Worm (Caenorhabditis elegans): Measurements from ENCODE around the gene mom-1.

Gene mom-1

DNA sequence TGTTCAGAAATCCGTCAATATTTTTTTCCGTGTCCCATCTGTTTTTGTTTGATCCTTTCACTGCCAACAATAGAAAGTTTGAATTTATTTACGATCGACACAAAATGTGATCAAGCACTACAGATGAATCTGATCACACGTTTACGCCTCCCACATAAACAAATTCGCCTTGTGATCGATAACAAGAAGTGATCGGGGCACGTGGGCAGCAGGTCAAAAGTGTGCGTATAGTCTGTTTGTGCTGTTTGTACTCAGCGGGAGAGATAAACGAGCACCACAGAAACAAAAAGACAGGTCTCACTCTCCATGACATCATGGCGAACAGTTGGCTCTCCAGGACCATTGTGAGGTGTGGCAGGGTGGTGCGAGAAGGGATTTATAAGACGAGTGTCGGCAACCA is 37.4 kb upstream of the mom-1 start (continued):
- TF ChIP-seq snpc-4 (tag; optimal IDR thresholded peaks at IDR 0.05): peak; percentile 2

DNA sequence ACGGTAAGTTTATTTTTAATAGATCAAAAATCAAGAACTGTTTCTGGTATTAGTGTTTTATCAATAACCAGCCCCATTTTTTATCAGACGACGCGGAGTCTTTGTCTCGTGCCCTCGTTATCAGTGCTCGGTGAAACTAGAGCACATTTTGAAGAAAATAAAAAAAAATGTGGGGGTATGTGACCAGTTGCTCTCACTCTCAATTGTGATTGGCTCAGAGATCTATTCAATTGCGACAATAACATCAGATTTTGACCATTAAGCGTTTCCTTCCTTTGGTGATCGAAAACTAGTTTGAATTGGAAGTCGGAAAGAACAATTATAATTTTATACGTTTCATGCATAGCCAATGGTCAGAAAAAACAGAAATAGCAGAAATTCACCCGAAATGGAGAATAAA is 36.5 kb upstream of the mom-1 start:
- TF ChIP-seq sea-2 (GFP tag; optimal IDR thresholded peaks at IDR 0.05) (no peak), R02D3.7 (tag; optimal IDR thresholded peaks at IDR 0.05) (no peak), nhr-237 (tag; optimal IDR thresholded peaks at IDR 0.05) (no peak), ama-1 (optimal IDR thresholded peaks at IDR 0.05) (peak; percentile 51), nhr-76 (tag; optimal IDR thresholded peaks at IDR 0.05) (no peak), nhr-23 (tag; optimal IDR thresholded peaks at IDR 0.05) (no peak), ztf-4 (tag; optimal IDR thresholded peaks at IDR 0.05) (no peak), ztf-11 (tag; optimal IDR thresholded peaks at IDR 0.05) (no peak), ZK546.5 (tag; optimal IDR thresholded peaks at IDR 0.05) (no peak), pha-4 (tag; optimal IDR thresholded peaks at IDR 0.05) (peak; percentile 54), mml-1 (tag; optimal IDR thresholded peaks at IDR 0.05) (no peak), nhr-67 (tag; optimal IDR thresholded peaks at IDR 0.05) (no peak), lin-39 (tag; optimal IDR thresholded peaks at IDR 0.05) (no peak), tbx-2 (tag; optimal IDR thresholded peaks at IDR 0.05) (no peak), nfya-1 (tag; optimal IDR thresholded peaks at IDR 0.05; ENCODE audit: insufficient read depth) (peak; percentile 52), nhr-11 (tag; optimal IDR thresholded peaks at IDR 0.05) (no peak), nhr-25 (tag; optimal IDR thresholded peaks at IDR 0.05) (no peak), hmg-11 (tag; optimal IDR thresholded peaks at IDR 0.05) (no peak), elt-3 (tag; optimal IDR thresholded peaks at IDR 0.05) (no peak), elt-2 (tag; optimal IDR thresholded peaks at IDR 0.05) (peak; percentile 92), ceh-9 (tag; optimal IDR thresholded peaks at IDR 0.05) (no peak), egl-5 (tag; optimal IDR thresholded peaks at IDR 0.05) (no peak), egl-27 (tag; optimal IDR thresholded peaks at IDR 0.05) (no peak), fos-1 (tag; optimal IDR thresholded peaks at IDR 0.05) (no peak), mdl-1 (tag; optimal IDR thresholded peaks at IDR 0.05) (no peak), fkh-10 (GFP tag; optimal IDR thresholded peaks at IDR 0.05) (no peak), nhr-77 (tag; optimal IDR thresholded peaks at IDR 0.05) (no peak), jun-1 (tag; optimal IDR thresholded peaks at IDR 0.05) (peak; percentile 38), snpc-4 (tag; optimal IDR thresholded peaks at IDR 0.05) (no peak), zag-1 (tag; optimal IDR thresholded peaks at IDR 0.05) (no peak), pqm-1 (tag; optimal IDR thresholded peaks at IDR 0.05) (peak; percentile 89), eor-1 (tag; optimal IDR thresholded peaks at IDR 0.05) (no peak), ceh-82 (tag; optimal IDR thresholded peaks at IDR 0.05) (no peak), lsy-12 (tag; optimal IDR thresholded peaks at IDR 0.05) (no peak), skn-1 (tag; optimal IDR thresholded peaks at IDR 0.05) (no peak)

DNA sequence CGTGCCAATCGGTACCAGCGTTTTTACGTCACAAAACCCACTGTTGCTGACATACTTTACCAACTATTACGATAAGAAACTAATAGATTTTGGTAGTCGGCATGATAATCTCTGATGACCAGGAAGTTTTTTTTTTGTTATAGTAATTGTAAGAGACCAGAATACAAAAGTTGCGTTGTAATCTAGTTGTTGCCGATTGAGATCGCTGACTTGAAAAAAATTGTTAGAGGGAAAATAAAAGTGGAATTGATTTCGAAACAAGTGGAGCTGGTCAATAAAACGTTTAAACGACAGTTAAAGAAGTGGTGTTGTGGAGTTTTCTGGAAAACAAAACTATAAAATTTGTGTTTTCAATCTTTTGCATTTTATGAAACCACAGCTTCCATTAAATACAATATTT is 35.9 kb upstream of the mom-1 start:
- peak; percentile 2 for TF ChIP-seq ceh-28 (tag; optimal IDR thresholded peaks at IDR 0.05)
- no peak for TF ChIP-seq jun-1 (tag; optimal IDR thresholded peaks at IDR 0.05)
- TF ChIP-seq pqm-1 (tag; optimal IDR thresholded peaks at IDR 0.05): peak; percentile 31
- TF ChIP-seq nhr-23 (tag; optimal IDR thresholded peaks at IDR 0.05): peak; percentile 31
- TF ChIP-seq snpc-4 (tag; optimal IDR thresholded peaks at IDR 0.05): no peak
- TF ChIP-seq sea-2 (GFP tag; optimal IDR thresholded peaks at IDR 0.05): no peak
- no peak for TF ChIP-seq nhr-25 (tag; optimal IDR thresholded peaks at IDR 0.05)
- no peak for TF ChIP-seq lsy-12 (tag; optimal IDR thresholded peaks at IDR 0.05)
- no peak for TF ChIP-seq ceh-82 (tag; optimal IDR thresholded peaks at IDR 0.05)

DNA sequence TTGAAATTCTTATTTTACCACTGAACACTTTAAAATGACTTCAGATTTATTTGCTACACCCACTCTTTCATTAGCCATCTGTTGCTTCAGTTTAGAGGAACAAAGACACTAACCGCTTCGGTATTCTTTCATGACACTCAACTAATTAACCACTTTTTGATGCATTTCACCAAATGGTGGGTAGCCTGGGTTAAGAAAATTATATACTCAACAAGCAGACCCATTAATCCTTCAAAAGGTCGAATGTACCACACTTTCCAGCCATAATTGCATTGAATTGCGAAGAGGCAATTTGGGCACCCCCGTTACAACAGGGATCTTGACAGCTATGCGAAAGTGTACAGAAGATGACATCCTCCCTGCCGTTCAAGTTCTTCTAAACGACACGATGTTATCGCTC is 34.5 kb upstream of the mom-1 start:
- TF ChIP-seq ceh-16 (tag; optimal IDR thresholded peaks at IDR 0.05) (no peak), nhr-25 (tag; optimal IDR thresholded peaks at IDR 0.05) (peak; percentile 4), nhr-23 (tag; optimal IDR thresholded peaks at IDR 0.05) (peak; percentile 7)

DNA sequence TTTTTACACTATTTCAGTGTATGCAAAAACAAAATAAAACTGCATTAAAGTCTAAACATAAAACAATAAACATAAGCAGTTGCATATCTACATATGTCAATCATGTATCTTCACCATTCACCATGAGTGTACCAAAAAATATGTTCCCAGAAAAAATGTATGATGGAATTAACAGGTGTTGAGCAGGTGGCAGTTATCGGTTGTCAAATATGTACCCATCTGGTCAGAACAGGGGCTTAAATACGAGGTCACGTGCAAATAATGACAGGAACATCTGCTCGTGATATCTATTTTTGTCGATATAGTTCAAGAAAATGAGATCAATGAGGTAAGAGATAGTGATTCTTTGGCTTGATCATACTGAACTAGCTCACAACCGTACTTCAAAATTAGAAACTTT is 33.8 kb upstream of the mom-1 start:
- no peak for TF ChIP-seq snpc-4 (tag; optimal IDR thresholded peaks at IDR 0.05)
- no peak for TF ChIP-seq aly-2 (tag; optimal IDR thresholded peaks at IDR 0.05)
- no peak for TF ChIP-seq fkh-2 (tag; optimal IDR thresholded peaks at IDR 0.05)
- TF ChIP-seq ceh-82 (tag; optimal IDR thresholded peaks at IDR 0.05): no peak
- no peak for TF ChIP-seq lsy-12 (tag; optimal IDR thresholded peaks at IDR 0.05)
- no peak for TF ChIP-seq tbx-2 (tag; optimal IDR thresholded peaks at IDR 0.05)
- TF ChIP-seq fkh-10 (GFP tag; optimal IDR thresholded peaks at IDR 0.05): no peak
- TF ChIP-seq nhr-43 (tag; optimal IDR thresholded peaks at IDR 0.05; ENCODE audit: poor library complexity, severe bottlenecking): no peak
- TF ChIP-seq elt-2 (tag; optimal IDR thresholded peaks at IDR 0.05): no peak
- no peak for TF ChIP-seq fos-1 (tag; optimal IDR thresholded peaks at IDR 0.05)
- no peak for TF ChIP-seq unc-62 (GFP tag; optimal IDR thresholded peaks at IDR 0.05)
- no peak for TF ChIP-seq ztf-11 (tag; optimal IDR thresholded peaks at IDR 0.05)
- no peak for TF ChIP-seq nhr-77 (tag; optimal IDR thresholded peaks at IDR 0.05)
